Fruit fly (Drosophila melanogaster) whole organism, embryonic: ENCODE results near the gene Srp14.

Source experiments
- B-H1 ChIP-seq: fragments of 200-800 bp; sonication (Bioruptor generic); IDR thresholded peaks from 3 replicates; pipeline ENCODE4 v1.3.6; 2022; ENCODE audit warnings: missing biosample characterization, missing genetic modification characterization
- CG10274 ChIP-seq: fragments of 200-800 bp; sonication (Bioruptor generic); optimal IDR thresholded peaks from 3 replicates; lab custom pipeline; 2017; ENCODE audit warnings: missing biosample characterization, mild to moderate bottlenecking, missing genetic modification characterization
- CG11696 ChIP-seq: fragments of 200-800 bp; sonication (Bioruptor generic); IDR thresholded peaks from 2 replicates; pipeline ENCODE4 v1.3.6; 2022; ENCODE audit warnings: missing biosample characterization, missing genetic modification characterization
- CG12219 ChIP-seq: fragments of 200-800 bp; sonication (Bioruptor generic); optimal IDR thresholded peaks from 3 replicates; lab custom pipeline; 2018; ENCODE audit warnings: missing biosample characterization, mild to moderate bottlenecking, missing genetic modification characterization
- CG12236 ChIP-seq: fragments of 200-800 bp; sonication (Bioruptor generic); optimal IDR thresholded peaks from 2 replicates; lab custom pipeline; 2016; ENCODE audit warnings: missing biosample characterization, missing genetic modification characterization
- CG13123 ChIP-seq: fragments of 200-800 bp; sonication (Bioruptor generic); optimal IDR thresholded peaks from 2 replicates; lab custom pipeline; 2016; ENCODE audit warnings: missing biosample characterization, missing genetic modification characterization
- CG1602 ChIP-seq: fragments of 200-800 bp; sonication (Bioruptor generic); optimal IDR thresholded peaks from 3 replicates; lab custom pipeline; 2016; ENCODE audit warnings: missing biosample characterization, missing genetic modification characterization
- CG16815 ChIP-seq: fragments of 200-800 bp; sonication (Bioruptor generic); optimal IDR thresholded peaks from 3 replicates; lab custom pipeline; 2017; ENCODE audit warnings: missing biosample characterization, mild to moderate bottlenecking, missing genetic modification characterization
- CG17328 ChIP-seq: fragments of 200-800 bp; sonication (Bioruptor generic); IDR thresholded peaks from 2 replicates; pipeline ENCODE4 v1.3.6; 2022; ENCODE audit warnings: missing biosample characterization, missing genetic modification characterization
- CG2116 ChIP-seq: fragments of 200-800 bp; sonication (Bioruptor generic); optimal IDR thresholded peaks from 3 replicates; lab custom pipeline; 2018; ENCODE audit warnings: missing biosample characterization, mild to moderate bottlenecking, missing genetic modification characterization
- CG33213 ChIP-seq: fragments of 200-800 bp; sonication (Bioruptor generic); optimal IDR thresholded peaks from 3 replicates; lab custom pipeline; 2016; ENCODE audit warnings: missing biosample characterization, missing genetic modification characterization
- CG3726 ChIP-seq: fragments of 200-800 bp; sonication (Bioruptor generic); IDR thresholded peaks from 3 replicates; pipeline ENCODE4, ENCODE4 v1.3.6; 2022; ENCODE audit warnings: missing biosample characterization, missing genetic modification characterization
- CG4360 ChIP-seq: fragments of 200-800 bp; sonication (Bioruptor generic); IDR thresholded peaks from 2 replicates; pipeline ENCODE4 v1.3.6; 2022; ENCODE audit warnings: missing biosample characterization, missing genetic modification characterization
- CG4854 ChIP-seq: fragments of 200-800 bp; sonication (Bioruptor generic); optimal IDR thresholded peaks from 2 replicates; lab custom pipeline; 2016; ENCODE audit warnings: missing biosample characterization, missing genetic modification characterization, inconsistent platforms
- CG6683 ChIP-seq: fragments of 200-800 bp; sonication (Bioruptor generic); optimal IDR thresholded peaks from 2 replicates; lab custom pipeline; 2017; ENCODE audit warnings: missing biosample characterization, mild to moderate bottlenecking, missing genetic modification characterization, missing genetic modification reagents
- CG6813 ChIP-seq: fragments of 200-800 bp; sonication (Bioruptor generic); optimal IDR thresholded peaks from 2 replicates; lab custom pipeline; 2017; ENCODE audit warnings: missing biosample characterization, missing genetic modification characterization, mild to moderate bottlenecking, moderate library complexity, missing genetic modification reagents
- CG8944 ChIP-seq: fragments of 200-800 bp; sonication (Bioruptor generic); optimal IDR thresholded peaks from 3 replicates; lab custom pipeline; 2016; ENCODE audit warnings: missing biosample characterization, missing genetic modification characterization
- CG9437 ChIP-seq: fragments of 200-800 bp; sonication (Bioruptor generic); optimal IDR thresholded peaks from 2 replicates; lab custom pipeline; 2018; ENCODE audit warnings: missing biosample characterization, mild to moderate bottlenecking, missing genetic modification characterization
- CG9797 ChIP-seq: fragments of 200-800 bp; sonication (Bioruptor generic); optimal IDR thresholded peaks from 3 replicates; lab custom pipeline; 2018; ENCODE audit warnings: missing biosample characterization, mild to moderate bottlenecking, missing genetic modification characterization
- Deaf1 ChIP-seq: fragments of 200-800 bp; optimal IDR thresholded peaks from 3 replicates; lab custom pipeline; 2019; ENCODE audit warnings: missing biosample characterization, mild to moderate bottlenecking, missing genetic modification characterization, moderate library complexity
- Gsc ChIP-seq: fragments of 200-800 bp; sonication (Bioruptor generic); IDR thresholded peaks from 2 replicates; pipeline ENCODE4 v1.3.6; 2022; ENCODE audit warnings: missing biosample characterization, missing genetic modification characterization
- HHEX ChIP-seq: fragments of 200-800 bp; sonication (Bioruptor generic); optimal IDR thresholded peaks from 3 replicates; lab custom pipeline; 2017; ENCODE audit warnings: missing biosample characterization, mild to moderate bottlenecking, missing genetic modification characterization, missing genetic modification reagents
- HLH4C ChIP-seq: fragments of 200-800 bp; sonication (Bioruptor generic); IDR thresholded peaks from 3 replicates; pipeline ENCODE4 v1.3.6; 2022; ENCODE audit warnings: missing biosample characterization, missing genetic modification characterization; ENCODE audit not compliant: partially characterized antibody
- Hmx ChIP-seq: fragments of 200-800 bp; sonication (Bioruptor generic); optimal IDR thresholded peaks from 2 replicates; lab custom pipeline; 2016; ENCODE audit warnings: missing biosample characterization, missing genetic modification characterization
- Hr51 ChIP-seq, 2 experiments: fragments of 200-800 bp; sonication (Bioruptor generic); optimal IDR thresholded peaks; 2 replicates in 1 of 2; 3 replicates in 1 of 2; lab custom pipeline; 2016 to 2018; ENCODE audit warnings: missing biosample characterization in 2 of 2, missing genetic modification characterization in 2 of 2, mild to moderate bottlenecking in 1 of 2, moderate library complexity in 1 of 2
- Jarid2 ChIP-seq: fragments of 200-800 bp; sonication (Bioruptor generic); optimal IDR thresholded peaks from 3 replicates; lab custom pipeline; 2017; ENCODE audit warnings: mild to moderate bottlenecking, missing biosample characterization, missing genetic modification reagents, missing genetic modification characterization
- Sox100B ChIP-seq: fragments of 200-800 bp; sonication (Bioruptor generic); optimal IDR thresholded peaks from 3 replicates; lab custom pipeline; 2018; ENCODE audit warnings: missing biosample characterization, mild to moderate bottlenecking, missing genetic modification characterization
- amos ChIP-seq: fragments of 200-800 bp; sonication (Bioruptor generic); IDR thresholded peaks from 2 replicates; pipeline ENCODE4 v1.3.6; 2022; ENCODE audit warnings: missing biosample characterization, missing genetic modification characterization; ENCODE audit not compliant: partially characterized antibody
- bcd ChIP-seq: fragments of 200-800 bp; sonication (Bioruptor generic); optimal IDR thresholded peaks from 2 replicates; lab custom pipeline; 2017; ENCODE audit warnings: missing biosample characterization, mild to moderate bottlenecking, missing genetic modification characterization
- bigmax ChIP-seq: fragments of 200-800 bp; sonication (Bioruptor generic); optimal IDR thresholded peaks from 2 replicates; lab custom pipeline; 2018; ENCODE audit warnings: missing biosample characterization, mild to moderate bottlenecking, missing genetic modification characterization
- bowl ChIP-seq: fragments of 200-800 bp; sonication (Bioruptor generic); IDR thresholded peaks from 2 replicates; pipeline ENCODE4 v1.3.6; 2022; ENCODE audit warnings: missing biosample characterization, missing genetic modification characterization
- br ChIP-seq: fragments of >200 bp; optimal IDR thresholded peaks from 2 replicates; lab custom pipeline; 2017
- ci ChIP-seq: fragments of 200-800 bp; sonication (Bioruptor generic); IDR thresholded peaks from 3 replicates; pipeline ENCODE4 v1.3.6; 2022; ENCODE audit warnings: missing biosample characterization, missing genetic modification characterization
- da ChIP-seq: fragments of 200-800 bp; sonication (Bioruptor generic); optimal IDR thresholded peaks from 2 replicates; lab custom pipeline; 2016; ENCODE audit warnings: missing biosample characterization, missing genetic modification characterization
- ems ChIP-seq: fragments of 200-800 bp; sonication (Bioruptor generic); optimal IDR thresholded peaks from 3 replicates; lab custom pipeline; 2016; ENCODE audit warnings: missing biosample characterization, missing genetic modification characterization
- gce ChIP-seq: fragments of 200-800 bp; sonication (Bioruptor generic); IDR thresholded peaks from 3 replicates; pipeline ENCODE4 v1.3.6; 2022; ENCODE audit warnings: missing biosample characterization, missing genetic modification characterization
- gcm2 ChIP-seq: fragments of 200-800 bp; sonication (Bioruptor generic); optimal IDR thresholded peaks from 2 replicates; lab custom pipeline; 2016; ENCODE audit warnings: missing biosample characterization, missing genetic modification characterization
- gem ChIP-seq: fragments of 200-800 bp; sonication (Bioruptor generic); optimal IDR thresholded peaks from 2 replicates; lab custom pipeline; 2019; ENCODE audit warnings: missing biosample characterization, mild to moderate bottlenecking, missing genetic modification characterization, moderate library complexity
- ind ChIP-seq: fragments of 200-800 bp; sonication (Bioruptor generic); optimal IDR thresholded peaks from 3 replicates; lab custom pipeline; 2016; ENCODE audit warnings: missing biosample characterization, missing genetic modification characterization
- kni ChIP-seq: fragments of 200-800 bp; sonication (Bioruptor generic); optimal IDR thresholded peaks from 3 replicates; lab custom pipeline; 2017; ENCODE audit warnings: mild to moderate bottlenecking, missing biosample characterization, missing genetic modification reagents, missing genetic modification characterization
- nerfin-1 ChIP-seq: fragments of 200-800 bp; sonication (Bioruptor generic); optimal IDR thresholded peaks from 3 replicates; lab custom pipeline; 2019; ENCODE audit warnings: missing biosample characterization, mild to moderate bottlenecking, missing genetic modification characterization, moderate library complexity
- otp ChIP-seq: fragments of 200-800 bp; sonication (Bioruptor generic); IDR thresholded peaks from 3 replicates; pipeline ENCODE4, ENCODE4 v1.3.6; 2022; ENCODE audit warnings: missing biosample characterization, missing genetic modification characterization
- ranshi ChIP-seq: fragments of 200-800 bp; sonication (Bioruptor generic); IDR thresholded peaks from 2 replicates; pipeline ENCODE4 v1.3.6; 2022; ENCODE audit warnings: missing biosample characterization, missing genetic modification characterization
- sim ChIP-seq: fragments of 200-800 bp; sonication (Bioruptor generic); IDR thresholded peaks from 2 replicates; pipeline ENCODE4 v1.3.6; 2022; ENCODE audit warnings: missing biosample characterization, missing genetic modification characterization
- sisA ChIP-seq: fragments of 200-800 bp; sonication (Bioruptor generic); IDR thresholded peaks from 2 replicates; pipeline ENCODE4 v1.3.6; 2022; ENCODE audit warnings: missing biosample characterization, missing genetic modification characterization
- slp2 ChIP-seq: fragments of 200-800 bp; sonication (Bioruptor generic); optimal IDR thresholded peaks from 2 replicates; lab custom pipeline; 2016; ENCODE audit warnings: missing biosample characterization, missing genetic modification characterization
- sr ChIP-seq: fragments of 200-800 bp; sonication (Bioruptor generic); IDR thresholded peaks from 3 replicates; pipeline ENCODE4 v1.3.6; 2022; ENCODE audit warnings: missing biosample characterization, missing genetic modification characterization
- trh ChIP-seq: fragments of 200-800 bp; sonication (Bioruptor generic); optimal IDR thresholded peaks from 2 replicates; lab custom pipeline; 2016; ENCODE audit warnings: missing biosample characterization, missing genetic modification characterization
- vfl ChIP-seq: fragments of 200-800 bp; sonication (Bioruptor generic); optimal IDR thresholded peaks from 2 replicates; lab custom pipeline; 2016; ENCODE audit warnings: missing biosample characterization, missing genetic modification characterization

Gene Srp14

DNA sequence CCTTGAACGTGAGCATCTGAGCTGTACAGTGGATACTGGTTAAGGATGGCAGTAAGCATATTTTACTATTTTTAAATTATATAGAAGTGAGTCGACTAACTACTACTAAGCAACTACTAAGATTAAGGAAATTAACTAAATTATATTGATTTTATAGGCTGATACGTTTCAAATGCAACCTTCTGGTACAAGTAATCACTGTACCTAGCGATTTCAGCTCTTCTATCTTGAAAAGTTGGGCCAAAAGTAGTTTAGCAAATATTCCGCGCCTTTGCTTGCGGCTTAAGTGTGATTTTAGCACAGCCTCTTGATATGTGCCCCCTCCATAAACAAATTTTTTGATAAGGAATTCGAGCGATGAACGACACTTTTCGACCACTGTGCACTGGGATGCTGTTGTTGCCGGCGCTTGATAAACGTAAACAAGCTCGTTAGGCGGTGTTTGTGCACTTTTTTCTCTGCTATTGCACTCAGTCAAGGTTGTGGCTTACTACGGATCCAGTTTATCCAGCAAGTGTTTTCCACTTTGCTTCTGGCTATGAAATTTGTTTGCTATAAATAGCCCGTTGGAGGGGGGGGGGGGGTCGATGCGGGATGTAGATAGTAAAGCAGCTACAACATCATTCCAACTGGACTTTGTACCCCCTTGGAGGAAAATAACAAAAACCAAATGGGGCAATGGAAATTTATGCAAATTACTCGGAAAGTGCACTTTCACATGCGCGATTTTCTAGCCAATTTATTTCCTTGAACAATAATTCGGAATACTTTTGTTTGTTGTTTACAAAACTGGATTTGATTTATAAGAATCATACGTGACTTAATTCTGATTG, 23.4 kb upstream of the Srp14 start (continued):
- TF ChIP-seq bigmax: no peak
- peak; percentile 20 for TF ChIP-seq CG33213 (GFP tag; lab: Kevin White, UChicago)
- TF ChIP-seq CG8944 (GFP tag; lab: Kevin White, UChicago): no peak
- peak; percentile 8 for TF ChIP-seq Jarid2 (GFP tag; lab: Kevin White, UChicago)
- TF ChIP-seq CG4854 (GFP tag; lab: Kevin White, UChicago): peak; percentile 33
- TF ChIP-seq bowl (GFP tag; lab: Robert Waterston, UW): peak; percentile 43; the same call in 1 of the 2 replicates
- peak; percentile 31 for TF ChIP-seq Deaf1 (tag; lab: Kevin White, UChicago)
- TF ChIP-seq CG3726 (GFP tag; lab: Robert Waterston, UW): peak; percentile 49; the same call in 1 of the 3 replicates
- TF ChIP-seq CG11696 (GFP tag; lab: Robert Waterston, UW): peak; percentile 11; the same call in 1 of the 2 replicates
- TF ChIP-seq CG17328 (GFP tag; lab: Robert Waterston, UW): peak; percentile 62
- TF ChIP-seq CG9437 (GFP tag; lab: Kevin White, UChicago): peak; percentile 45
- peak; percentile 26; the same call in 1 of the 2 replicates for TF ChIP-seq CG4360 (GFP tag; lab: Robert Waterston, UW)
- no peak for TF ChIP-seq nerfin-1 (tag; lab: Kevin White, UChicago)
- peak; percentile 59 for TF ChIP-seq Sox100B
- TF ChIP-seq CG10274 (GFP tag; lab: Kevin White, UChicago): no peak
- peak; percentile 80 for TF ChIP-seq ranshi (GFP tag; lab: Robert Waterston, UW)
- TF ChIP-seq trh: no peak
- TF ChIP-seq slp2 (GFP tag; lab: Kevin White, UChicago): peak; percentile 1
- TF ChIP-seq CG13123 (GFP tag; lab: Kevin White, UChicago): no peak
- TF ChIP-seq Hr51 (GFP tag; optimal IDR thresholded peaks at IDR 0.05; lab: Kevin White, UChicago): peak in 1 of 2 experiments; percentile 75
- TF ChIP-seq ind (GFP tag; lab: Kevin White, UChicago): peak; percentile 65
- TF ChIP-seq CG6683 (GFP tag; lab: Kevin White, UChicago): no peak
- peak; percentile 74 for TF ChIP-seq sisA (GFP tag; lab: Robert Waterston, UW)
- no peak for TF ChIP-seq kni (GFP tag; lab: Kevin White, UChicago)
- peak; percentile 9 for TF ChIP-seq vfl (GFP tag; lab: Kevin White, UChicago)
- TF ChIP-seq sr (GFP tag; lab: Robert Waterston, UW): no peak
- no peak for TF ChIP-seq CG12219 (GFP tag; lab: Kevin White, UChicago)
- no peak for TF ChIP-seq gcm2 (GFP tag; lab: Kevin White, UChicago)
- TF ChIP-seq amos: no peak; the same call in 1 of the 2 replicates
- TF ChIP-seq otp: peak; percentile 55; the same call in 2 of the 3 replicates
- no peak for TF ChIP-seq ems (GFP tag; lab: Kevin White, UChicago)
- no peak for TF ChIP-seq HHEX (GFP tag; lab: Kevin White, UChicago)
- no peak for TF ChIP-seq da
- TF ChIP-seq CG2116 (GFP tag; lab: Kevin White, UChicago): no peak
- peak; percentile 55 for TF ChIP-seq CG1602 (GFP tag; lab: Kevin White, UChicago)
- TF ChIP-seq Hmx (GFP tag; lab: Kevin White, UChicago): peak; percentile 28
- TF ChIP-seq gem (tag; lab: Kevin White, UChicago): peak; percentile 77
- TF ChIP-seq CG16815 (GFP tag; lab: Kevin White, UChicago): peak; percentile 58
- TF ChIP-seq CG12236 (GFP tag; lab: Kevin White, UChicago): no peak
- TF ChIP-seq sim (GFP tag; lab: Robert Waterston, UW): no peak
- TF ChIP-seq CG9797 (GFP tag; lab: Kevin White, UChicago): no peak
- TF ChIP-seq ci (GFP tag; lab: Robert Waterston, UW): no peak
- peak; percentile 70 for TF ChIP-seq bcd (GFP tag; lab: Kevin White, UChicago)
- TF ChIP-seq br (lab: Kevin White, UChicago): no peak
- no peak for TF ChIP-seq HLH4C
- TF ChIP-seq CG6813 (GFP tag; lab: Kevin White, UChicago): peak; percentile 46
- 0 out of 3 replicates have a peak, but pooled peaks have one; percentile 24 for TF ChIP-seq gce
- TF ChIP-seq Gsc: no peak
- 0 out of 3 replicates have a peak, but pooled peaks have one; percentile 35 for TF ChIP-seq B-H1 (GFP tag; lab: Robert Waterston, UW)
